Worm (Caenorhabditis elegans): ENCODE results near the gene srt-47.

ce11 chrIV:15013083-15013482 is 40.1 kb downstream of the srt-47 start, which contains the start of gene qars-1:
- no peak for TF ChIP-seq lin-39 (tag; optimal IDR thresholded peaks at IDR 0.05)
- no peak for TF ChIP-seq nhr-23 (tag; optimal IDR thresholded peaks at IDR 0.05)
- no peak for TF ChIP-seq unc-62 (GFP tag; optimal IDR thresholded peaks at IDR 0.05)
- no peak for TF ChIP-seq snpc-4 (tag; optimal IDR thresholded peaks at IDR 0.05)
- TF ChIP-seq nhr-10 (tag; optimal IDR thresholded peaks at IDR 0.05) = no peak
- TF ChIP-seq lin-13 (GFP tag; optimal IDR thresholded peaks at IDR 0.05) = no peak
- no peak for TF ChIP-seq nhr-11 (tag; optimal IDR thresholded peaks at IDR 0.05)
- no peak for TF ChIP-seq elt-1 (tag; optimal IDR thresholded peaks at IDR 0.05)
- no peak for TF ChIP-seq nhr-25 (tag; optimal IDR thresholded peaks at IDR 0.05)
- TF ChIP-seq ZK546.5 (tag; optimal IDR thresholded peaks at IDR 0.05) = no peak
- TF ChIP-seq nhr-12 (tag; optimal IDR thresholded peaks at IDR 0.05) = no peak
